Worm (Caenorhabditis elegans) whole organism, L2 larva: ENCODE measurements around the gene ZK402.2.

Source experiments
- aly-2 ChIP-seq: fragments of 150-350 bp; optimal IDR thresholded peaks from 2 replicates; lab custom pipeline; 2014; ENCODE audit warnings: missing biosample characterization, missing genetic modification characterization
- egl-27 ChIP-seq: sonication (generic microtip); optimal IDR thresholded peaks from 3 replicates; lab custom pipeline; 2017; ENCODE audit warnings: missing biosample characterization, missing genetic modification reagents, missing genetic modification characterization
- fos-1 ChIP-seq: fragments of 150-350 bp; optimal IDR thresholded peaks from 2 replicates; lab custom pipeline; 2014; ENCODE audit warnings: missing biosample characterization, missing genetic modification characterization
- lin-39 ChIP-seq: fragments of 150-350 bp; optimal IDR thresholded peaks from 2 replicates; lab custom pipeline; 2014; ENCODE audit warnings: missing biosample characterization, missing genetic modification reagents, missing genetic modification characterization
- lsy-2 ChIP-seq, 2 experiments: fragments of 150-350 bp in 1 of 2; sonication (generic microtip) in 1 of 2; optimal IDR thresholded peaks; 2 replicates each; lab custom pipeline; 2014 to 2017; ENCODE audit warnings: missing biosample characterization in 2 of 2, missing genetic modification characterization in 2 of 2
- mdl-1 ChIP-seq, 2 experiments: fragments of 150-350 bp in 1 of 2; sonication (generic microtip) in 1 of 2; optimal IDR thresholded peaks; 2 replicates each; lab custom pipeline; 2017; ENCODE audit warnings: missing biosample characterization in 2 of 2, missing genetic modification characterization in 2 of 2
- nhr-11 ChIP-seq: fragments of 150-350 bp; optimal IDR thresholded peaks from 2 replicates; lab custom pipeline; 2014; ENCODE audit warnings: missing biosample characterization, missing genetic modification characterization
- unc-39 ChIP-seq: fragments of 150-350 bp; optimal IDR thresholded peaks from 2 replicates; lab custom pipeline; 2014; ENCODE audit warnings: missing biosample characterization, missing genetic modification characterization

- TF ChIP-seq nhr-11 (no peak), fos-1 (tag; lab: Kevin White, UChicago) (no peak), mdl-1 (tag; optimal IDR thresholded peaks at IDR 0.05; lab: Kevin White, UChicago) (no peak), lin-39 (tag; lab: Kevin White, UChicago) (no peak), unc-39 (tag; lab: Kevin White, UChicago) (no peak), aly-2 (tag; lab: Kevin White, UChicago) (no peak), egl-27 (no peak), lsy-2 (tag; optimal IDR thresholded peaks at IDR 0.05; lab: Kevin White, UChicago) (no peak)
These were observed 15.7 kb downstream of the ZK402.2 start, which contains the start of gene F19G12.9 for ce11 chrX:1419163-1419696.
